Worm (Caenorhabditis elegans) whole organism, L1 larva: ENCODE results near the gene ptr-3.

Experiments used
- F16B12.6 ChIP-seq: fragments of 150-350 bp; optimal IDR thresholded peaks from 2 replicates; lab custom pipeline; 2014; ENCODE audit warnings: missing biosample characterization, missing genetic modification characterization
- Y116A8C.19 ChIP-seq: sonication (generic microtip); optimal IDR thresholded peaks from 2 replicates; lab custom pipeline; 2016; ENCODE audit warnings: missing compliant biosample characterization, missing genetic modification characterization, borderline replicate concordance
- aha-1 ChIP-seq: fragments of 150-350 bp; optimal IDR thresholded peaks from 2 replicates; lab custom pipeline; 2014; ENCODE audit warnings: missing biosample characterization, missing genetic modification characterization
- ama-1 ChIP-seq: fragments of 150-350 bp; optimal IDR thresholded peaks from 2 replicates; lab custom pipeline; 2014
- ceh-63 ChIP-seq: fragments of 200-800 bp; sonication (Bioruptor generic); optimal IDR thresholded peaks from 2 replicates; lab custom pipeline; 2018; ENCODE audit warnings: mild to moderate bottlenecking, missing genetic modification characterization, missing compliant biosample characterization
- ceh-8 ChIP-seq: fragments of 200-800 bp; sonication (Bioruptor generic); optimal IDR thresholded peaks from 2 replicates; lab custom pipeline; 2018; ENCODE audit warnings: mild to moderate bottlenecking, missing genetic modification characterization, moderate library complexity, missing compliant biosample characterization
- ceh-88 ChIP-seq: fragments of 200-800 bp; sonication (Bioruptor generic); IDR thresholded peaks from 2 replicates; pipeline ENCODE4 v1.3.6; 2022; ENCODE audit warnings: missing genetic modification characterization, missing compliant biosample characterization
- ces-1 ChIP-seq: fragments of 150-350 bp; optimal IDR thresholded peaks from 2 replicates; lab custom pipeline; 2014; ENCODE audit warnings: missing biosample characterization, missing genetic modification reagents, missing genetic modification characterization
- efl-1 ChIP-seq, 4 experiments: fragments of 150-350 bp; optimal IDR thresholded peaks in 3 of 4; peaks in 1 of 4; 1 replicate in 1 of 4; 2 replicates in 3 of 4; lab custom pipeline; 2014; ENCODE audit warnings: missing biosample characterization in 2 of 4, missing genetic modification characterization in 2 of 4, missing genetic modification reagents in 2 of 4
- ets-5 ChIP-seq: fragments of 200-800 bp; sonication (Bioruptor generic); IDR thresholded peaks from 2 replicates; pipeline ENCODE4 v1.3.6; 2022; ENCODE audit warnings: missing genetic modification characterization, missing compliant biosample characterization
- fkh-10 ChIP-seq: sonication (generic microtip); optimal IDR thresholded peaks from 2 replicates; lab custom pipeline; 2017; ENCODE audit warnings: missing biosample characterization, missing genetic modification reagents, missing genetic modification characterization
- fkh-8 ChIP-seq: sonication (generic microtip); optimal IDR thresholded peaks from 2 replicates; lab custom pipeline; 2016; ENCODE audit warnings: mild to moderate bottlenecking, missing genetic modification characterization, missing compliant biosample characterization
- fos-1 ChIP-seq: fragments of 150-350 bp; optimal IDR thresholded peaks from 2 replicates; lab custom pipeline; 2014; ENCODE audit warnings: missing biosample characterization, missing genetic modification characterization
- hlh-17 ChIP-seq: fragments of 200-800 bp; sonication (Bioruptor generic); optimal IDR thresholded peaks from 2 replicates; lab custom pipeline; 2018; ENCODE audit warnings: missing genetic modification characterization, mild to moderate bottlenecking, missing compliant biosample characterization, moderate library complexity, borderline replicate concordance
- hpl-2 ChIP-seq: fragments of 150-350 bp; optimal IDR thresholded peaks from 2 replicates; lab custom pipeline; 2014; ENCODE audit warnings: missing biosample characterization, missing genetic modification reagents, missing genetic modification characterization
- jun-1 ChIP-seq: fragments of 150-350 bp; optimal IDR thresholded peaks from 2 replicates; lab custom pipeline; 2014; ENCODE audit warnings: missing biosample characterization, missing genetic modification reagents, missing genetic modification characterization
- lin-14 ChIP-seq: fragments of 200-800 bp; sonication (Bioruptor generic); optimal IDR thresholded peaks from 2 replicates; lab custom pipeline; 2018; ENCODE audit warnings: mild to moderate bottlenecking, missing genetic modification characterization, moderate library complexity, missing compliant biosample characterization
- lin-39 ChIP-seq: fragments of 150-350 bp; optimal IDR thresholded peaks from 2 replicates; lab custom pipeline; 2014; ENCODE audit warnings: missing biosample characterization, missing genetic modification reagents, missing genetic modification characterization
- lir-3 ChIP-seq: sonication (generic microtip); optimal IDR thresholded peaks from 2 replicates; lab custom pipeline; 2016; ENCODE audit warnings: mild to moderate bottlenecking, missing genetic modification characterization, moderate library complexity, missing compliant biosample characterization; ENCODE audit not compliant: poor library complexity
- mab-9 ChIP-seq: fragments of 200-800 bp; sonication (Bioruptor generic); IDR thresholded peaks from 2 replicates; pipeline ENCODE4 v1.3.6; 2022; ENCODE audit warnings: missing genetic modification reagents, missing genetic modification characterization, missing compliant biosample characterization
- nhr-20 ChIP-seq: sonication (generic microtip); optimal IDR thresholded peaks from 2 replicates; lab custom pipeline; 2016; ENCODE audit warnings: mild to moderate bottlenecking, missing genetic modification characterization, missing compliant biosample characterization
- nhr-237 ChIP-seq: fragments of 150-350 bp; optimal IDR thresholded peaks from 2 replicates; lab custom pipeline; 2014; ENCODE audit warnings: missing biosample characterization, missing genetic modification characterization
- nhr-47 ChIP-seq: sonication (generic microtip); optimal IDR thresholded peaks from 2 replicates; lab custom pipeline; 2016; ENCODE audit warnings: mild to moderate bottlenecking, missing genetic modification characterization, moderate library complexity, missing compliant biosample characterization
- nhr-84 ChIP-seq: sonication (generic microtip); optimal IDR thresholded peaks from 2 replicates; lab custom pipeline; 2017; ENCODE audit warnings: missing biosample characterization, missing genetic modification characterization
- nhr-85 ChIP-seq: sonication (generic microtip); peaks from one replicate; lab custom pipeline; 2016; ENCODE audit warnings: missing genetic modification characterization, inconsistent platforms, missing compliant biosample characterization
- nhr-90 ChIP-seq: sonication (generic microtip); optimal IDR thresholded peaks from 2 replicates; lab custom pipeline; 2016; ENCODE audit warnings: mild to moderate bottlenecking, missing genetic modification characterization, missing compliant biosample characterization; ENCODE audit not compliant: poor library complexity
- pax-3 ChIP-seq: fragments of 200-800 bp; sonication (Bioruptor generic); optimal IDR thresholded peaks from 2 replicates; lab custom pipeline; 2018; ENCODE audit warnings: mild to moderate bottlenecking, missing genetic modification characterization, moderate library complexity, missing compliant biosample characterization
- rnt-1 ChIP-seq: sonication (generic microtip); optimal IDR thresholded peaks from 2 replicates; lab custom pipeline; 2016; ENCODE audit warnings: mild to moderate bottlenecking, missing genetic modification characterization, moderate library complexity, missing compliant biosample characterization
- skn-1 ChIP-seq: fragments of 150-350 bp; optimal IDR thresholded peaks from 2 replicates; lab custom pipeline; 2014; ENCODE audit warnings: missing biosample characterization, missing genetic modification characterization
- snpc-4 ChIP-seq: fragments of 150-350 bp; optimal IDR thresholded peaks from 2 replicates; lab custom pipeline; 2014; ENCODE audit warnings: missing biosample characterization, missing genetic modification characterization
- snu-23 ChIP-seq: sonication (generic microtip); optimal IDR thresholded peaks from 2 replicates; lab custom pipeline; 2016; ENCODE audit warnings: missing genetic modification characterization, missing compliant biosample characterization
- sox-4 ChIP-seq: sonication (generic microtip); optimal IDR thresholded peaks from 2 replicates; lab custom pipeline; 2016; ENCODE audit warnings: missing genetic modification characterization, missing compliant biosample characterization
- sup-37 ChIP-seq: fragments of 200-800 bp; sonication (Bioruptor generic); optimal IDR thresholded peaks from 2 replicates; lab custom pipeline; 2018; ENCODE audit warnings: mild to moderate bottlenecking, missing genetic modification characterization, missing compliant biosample characterization
- swsn-7 ChIP-seq: sonication (generic microtip); optimal IDR thresholded peaks from 2 replicates; lab custom pipeline; 2016; ENCODE audit warnings: missing genetic modification characterization, missing compliant biosample characterization
- tlp-1 ChIP-seq: fragments of 150-350 bp; optimal IDR thresholded peaks from 2 replicates; lab custom pipeline; 2014; ENCODE audit warnings: missing biosample characterization, missing genetic modification characterization
- unc-130 ChIP-seq: fragments of 150-350 bp; optimal IDR thresholded peaks from 2 replicates; lab custom pipeline; 2017; ENCODE audit warnings: missing biosample characterization, missing genetic modification characterization, inconsistent platforms
- unc-98 ChIP-seq: fragments of 200-800 bp; sonication (Bioruptor generic); IDR thresholded peaks from 2 replicates; pipeline ENCODE4 v1.3.6; 2022; ENCODE audit warnings: missing genetic modification characterization, missing compliant biosample characterization
- vab-15 ChIP-seq: sonication (generic microtip); optimal IDR thresholded peaks from 2 replicates; lab custom pipeline; 2017; ENCODE audit warnings: missing genotype, mild to moderate bottlenecking, missing genetic modification characterization, missing compliant biosample characterization
- zip-4 ChIP-seq: fragments of 200-800 bp; sonication (Bioruptor generic); optimal IDR thresholded peaks from 2 replicates; lab custom pipeline; 2018; ENCODE audit warnings: mild to moderate bottlenecking, missing genetic modification characterization, moderate library complexity, missing compliant biosample characterization
- ztf-11 ChIP-seq, 2 experiments: sonication (generic microtip); optimal IDR thresholded peaks; 2 replicates each; lab custom pipeline; 2016 to 2017; ENCODE audit warnings: missing genetic modification characterization in 2 of 2, missing biosample characterization in 1 of 2, missing compliant biosample characterization in 1 of 2
- ztf-4 ChIP-seq: fragments of 150-350 bp; optimal IDR thresholded peaks from 2 replicates; lab custom pipeline; 2014; ENCODE audit warnings: missing biosample characterization, missing genetic modification characterization

ptr-3 gene

ce11 chrII:323048-323776 lies 44.1 kb downstream of the ptr-3 start, which contains the start of gene K01A2.10 (continued):
- TF ChIP-seq ceh-88 (GFP tag; lab: Robert Waterston, UW) = no peak
- TF ChIP-seq jun-1 (tag; lab: Kevin White, UChicago) = no peak
- TF ChIP-seq sup-37 (GFP tag; lab: Kevin White, UChicago) = no peak
- TF ChIP-seq rnt-1 (tag; lab: Kevin White, UChicago) = peak; percentile 65
- peak; percentile 70 for TF ChIP-seq snu-23 (GFP tag; lab: Kevin White, UChicago)
- peak; percentile 13 for TF ChIP-seq ama-1 (lab: Kevin White, UChicago)
- no peak for TF ChIP-seq nhr-90 (tag; lab: Kevin White, UChicago)
- no peak for TF ChIP-seq nhr-237
- TF ChIP-seq lir-3 (tag; lab: Kevin White, UChicago) = no peak
- TF ChIP-seq mab-9 (GFP tag; lab: Robert Waterston, UW) = no peak
- TF ChIP-seq fos-1 = peak; percentile 47
- TF ChIP-seq fkh-8 (tag; lab: Kevin White, UChicago) = peak; percentile 51
- no peak for TF ChIP-seq Y116A8C.19
- TF ChIP-seq swsn-7 (tag; lab: Kevin White, UChicago) = peak; percentile 37
- no peak for TF ChIP-seq sox-4
- TF ChIP-seq ces-1 (GFP tag; lab: Kevin White, UChicago) = no peak
- peak; percentile 63 for TF ChIP-seq nhr-20
- peak; percentile 37 for TF ChIP-seq nhr-85 (tag; lab: Kevin White, UChicago)
- TF ChIP-seq zip-4 = no peak
- no peak for TF ChIP-seq hlh-17 (GFP tag; lab: Kevin White, UChicago)
- TF ChIP-seq ceh-8 (GFP tag; lab: Kevin White, UChicago) = no peak
- TF ChIP-seq ztf-4 = no peak
- peak; percentile 56 for TF ChIP-seq skn-1 (tag; lab: Kevin White, UChicago)
- no peak for TF ChIP-seq vab-15 (tag; lab: Kevin White, UChicago)
- TF ChIP-seq F16B12.6 (tag; lab: Kevin White, UChicago) = no peak
- TF ChIP-seq nhr-47 (tag; lab: Kevin White, UChicago) = peak; percentile 19
- peak; percentile 43 for TF ChIP-seq unc-130 (tag; lab: Kevin White, UChicago)
- no peak for TF ChIP-seq pax-3 (tag; lab: Kevin White, UChicago)
- no peak for TF ChIP-seq ceh-63 (GFP tag; lab: Kevin White, UChicago)
- no peak for TF ChIP-seq ztf-11 (tag; optimal IDR thresholded peaks at IDR 0.05; lab: Kevin White, UChicago)
- TF ChIP-seq snpc-4 (tag; lab: Kevin White, UChicago) = no peak
- no peak for TF ChIP-seq hpl-2 (GFP tag; lab: Kevin White, UChicago)

DNA sequence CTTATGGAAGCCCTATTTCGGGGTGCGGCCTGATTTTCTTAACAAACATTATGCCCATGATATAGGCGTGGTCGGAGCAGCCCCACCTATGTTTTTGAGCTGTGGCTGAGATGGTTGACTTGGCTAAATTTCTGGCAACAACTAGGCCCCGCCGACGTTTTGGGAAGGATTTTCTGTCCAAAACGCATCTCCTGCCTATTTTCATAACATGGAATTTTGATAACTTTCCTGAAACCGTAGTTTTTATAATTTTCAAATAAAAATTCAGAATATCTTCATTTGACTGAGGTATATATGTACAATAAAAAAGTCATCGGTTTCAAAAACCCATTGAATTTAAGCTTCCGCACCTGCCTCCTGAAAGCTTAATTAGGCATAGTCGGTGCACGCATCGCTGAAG lies 46.2 kb downstream of the ptr-3 start:
- no peak for TF ChIP-seq lir-3 (tag; lab: Kevin White, UChicago)
- TF ChIP-seq ama-1 (lab: Kevin White, UChicago) = peak; percentile 85
- TF ChIP-seq fkh-10 = no peak
- TF ChIP-seq aha-1 (tag; lab: Kevin White, UChicago) = no peak
- TF ChIP-seq unc-98 = no peak
- TF ChIP-seq lin-14 (GFP tag; lab: Kevin White, UChicago) = no peak
- TF ChIP-seq efl-1 (optimal IDR thresholded peaks at IDR 0.05; lab: Kevin White, UChicago) = no peak
- peak in 1 of 2 experiments; percentile 80 for TF ChIP-seq efl-1 (GFP tag; optimal IDR thresholded peaks at IDR 0.05 in 1 of 2; lab: Kevin White, UChicago)
- no peak for TF ChIP-seq sox-4

DNA sequence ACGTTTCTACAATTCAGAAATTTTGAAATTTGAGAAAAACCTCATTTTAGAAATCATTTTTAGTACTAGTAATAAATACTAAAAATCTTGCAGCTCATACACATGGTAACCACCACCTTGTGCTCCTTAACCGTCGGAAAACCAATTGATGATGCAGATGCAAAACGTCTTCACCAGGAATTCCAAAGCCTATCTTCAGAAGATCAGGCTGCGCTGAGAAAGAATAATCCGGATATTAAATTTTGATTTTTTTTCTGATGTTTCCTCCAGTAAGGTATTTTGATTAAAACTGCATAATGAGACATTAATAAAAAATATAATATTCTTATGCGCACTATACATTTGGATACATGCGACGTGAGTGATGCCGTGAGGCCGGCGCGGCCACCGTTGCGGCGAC lies 46.6 kb downstream of the ptr-3 start:
- TF ChIP-seq efl-1 (optimal IDR thresholded peaks at IDR 0.05; lab: Kevin White, UChicago) (no peak), efl-1 (GFP tag; optimal IDR thresholded peaks at IDR 0.05 in 1 of 2; lab: Kevin White, UChicago) (peak in 1 of 2 experiments; percentile 57), lin-39 (tag; lab: Kevin White, UChicago) (no peak), tlp-1 (tag; lab: Kevin White, UChicago) (no peak), ets-5 (GFP tag; lab: Robert Waterston, UW) (no peak), nhr-84 (tag; lab: Kevin White, UChicago) (no peak), snu-23 (GFP tag; lab: Kevin White, UChicago) (no peak)
